Worm (Caenorhabditis elegans) whole organism, L4/young adult: ENCODE data around the gene acl-8.

Experiments used
- W03F9.2 ChIP-seq: fragments of 150-350 bp; optimal IDR thresholded peaks from 2 replicates; lab custom pipeline; 2014; ENCODE audit warnings: missing biosample characterization, missing genetic modification characterization
- dao-5 ChIP-seq: sonication (generic microtip); optimal IDR thresholded peaks from 2 replicates; lab custom pipeline; 2016; ENCODE audit warnings: missing genotype, missing genetic modification characterization, moderate library complexity, missing compliant biosample characterization

ce11 chrV:6424055-6424454 lies 26.6 kb upstream of the acl-8 start, which contains the start of gene urb-1:
- TF ChIP-seq W03F9.2 (tag; lab: Kevin White, UChicago) (no peak), dao-5 (no peak)
